Fruit fly (Drosophila melanogaster) whole organism, wandering third instar larva: ENCODE results near the gene CG42853.

Experiments used
- CG32264 ChIP-seq: fragments of 200-800 bp; sonication (Bioruptor generic); optimal IDR thresholded peaks from 2 replicates; lab custom pipeline; 2016; ENCODE audit warnings: missing biosample characterization, missing genetic modification characterization
- GATAd ChIP-seq: sonication (Bioruptor generic); optimal IDR thresholded peaks from 2 replicates; lab custom pipeline; 2016; ENCODE audit warnings: missing biosample characterization, missing genetic modification characterization
- br ChIP-seq: fragments of 200-800 bp; sonication (Bioruptor generic); optimal IDR thresholded peaks from 2 replicates; lab custom pipeline; 2016; ENCODE audit warnings: missing biosample characterization, missing genetic modification characterization
- brk ChIP-seq: fragments of 200-800 bp; sonication (Bioruptor generic); optimal IDR thresholded peaks from 2 replicates; lab custom pipeline; 2016; ENCODE audit warnings: missing biosample characterization, mild to moderate bottlenecking, missing genetic modification characterization
- pan ChIP-seq: fragments of >200 bp; optimal IDR thresholded peaks from 2 replicates; lab custom pipeline; 2017

dm6 chr3L:18142969-18143368, 21.2 kb upstream of the CG42853 start:
- TF ChIP-seq pan (lab: Kevin White, UChicago) (no peak), brk (GFP tag; lab: Kevin White, UChicago) (no peak), GATAd (no peak), br (no peak), CG32264 (GFP tag; lab: Kevin White, UChicago) (no peak)
